Fruit fly (Drosophila melanogaster): ENCODE data around the gene CG13875.
A peak's percentile ranks its signal among the peaks of the same experiment; 100 is the strongest.

The CG13875 gene

DNA sequence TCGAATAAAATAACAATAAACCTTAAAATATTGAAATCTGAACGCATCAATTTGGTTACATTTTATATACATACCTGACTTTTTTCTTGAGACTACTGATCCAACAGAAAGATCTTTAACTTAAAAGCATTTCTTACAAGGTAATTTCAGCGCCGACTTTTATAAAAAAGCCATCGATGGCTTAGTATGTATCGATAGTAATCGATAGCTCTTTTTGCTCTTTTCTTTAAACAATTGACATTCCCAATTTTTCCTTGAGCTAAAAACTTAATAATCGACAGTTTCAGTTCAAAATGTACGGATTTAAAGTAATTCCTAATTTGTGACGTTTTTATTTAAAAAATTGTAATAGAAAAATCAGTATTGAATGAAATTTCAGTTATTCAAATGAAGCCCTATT is 5.2 kb upstream of the CG13875 start (continued):
- TF ChIP-seq Atf3 (GFP tag; optimal IDR thresholded peaks at IDR 0.05) (no peak), CG10321 (GFP tag; IDR thresholded peaks at IDR 0.05) (no peak), tap (tag; optimal IDR thresholded peaks at IDR 0.05) (no peak), CrebB (tag; optimal IDR thresholded peaks at IDR 0.05) (no peak), fd64A (GFP tag; optimal IDR thresholded peaks at IDR 0.05) (no peak), corto (GFP tag; optimal IDR thresholded peaks at IDR 0.05) (no peak), HLHmδ (GFP tag; optimal IDR thresholded peaks at IDR 0.05) (no peak), CG4360 (GFP tag; IDR thresholded peaks at IDR 0.05) (no peak), CG8281 (tag; optimal IDR thresholded peaks at IDR 0.05) (no peak), NfI (GFP tag; optimal IDR thresholded peaks at IDR 0.05) (no peak), GATAe (GFP tag; conservative IDR thresholded peaks at IDR 0.05) (no peak), HLH54F (GFP tag; optimal IDR thresholded peaks at IDR 0.05) (no peak), CG34376 (GFP tag; optimal IDR thresholded peaks at IDR 0.05) (no peak), CG8089 (GFP tag; optimal IDR thresholded peaks at IDR 0.05) (no peak), ken (GFP tag; IDR thresholded peaks at IDR 0.05) (no peak), vfl (GFP tag; optimal IDR thresholded peaks at IDR 0.05) (no peak), ara (GFP tag; IDR thresholded peaks at IDR 0.05) (no peak), salm (tag; optimal IDR thresholded peaks at IDR 0.05) (no peak), CG6654 (GFP tag; optimal IDR thresholded peaks at IDR 0.05) (no peak), MESR4 (GFP tag; optimal IDR thresholded peaks at IDR 0.05) (no peak), CG7786 (GFP tag; optimal IDR thresholded peaks at IDR 0.05) (no peak), exex (tag; optimal IDR thresholded peaks at IDR 0.05) (no peak), CG12744 (GFP tag; optimal IDR thresholded peaks at IDR 0.05) (no peak), Ptx1 (GFP tag; IDR thresholded peaks at IDR 0.05) (no peak), mirr (GFP tag; optimal IDR thresholded peaks at IDR 0.05) (no peak), chinmo (GFP tag; IDR thresholded peaks at IDR 0.05; ENCODE audit: partially characterized antibody) (no peak), CoRest (tag; optimal IDR thresholded peaks at IDR 0.05) (peak; percentile 14), CG8765 (GFP tag; IDR thresholded peaks at IDR 0.05) (no peak), schlank (tag; optimal IDR thresholded peaks at IDR 0.05) (no peak), CG13775 (GFP tag; optimal IDR thresholded peaks at IDR 0.05) (no peak), Ets65A (GFP tag) (no peak), Abd-B (GFP tag; optimal IDR thresholded peaks at IDR 0.05) (no peak), PHDP (tag; optimal IDR thresholded peaks at IDR 0.05) (peak; percentile 18), CG5245 (GFP tag; optimal IDR thresholded peaks at IDR 0.05) (no peak), eve (GFP tag; optimal IDR thresholded peaks at IDR 0.05) (no peak), Mad (GFP tag; optimal IDR thresholded peaks at IDR 0.05) (no peak), CG5953 (GFP tag; IDR thresholded peaks at IDR 0.05) (no peak), CG10565 (GFP tag; optimal IDR thresholded peaks at IDR 0.05) (no peak), shn (GFP tag; optimal IDR thresholded peaks at IDR 0.05) (no peak), Hr3 (GFP tag; optimal IDR thresholded peaks at IDR 0.05) (no peak), vnd (GFP tag; IDR thresholded peaks at IDR 0.05; ENCODE audit: partially characterized antibody) (peak; percentile 81), hb (GFP tag; IDR thresholded peaks at IDR 0.05; ENCODE audit: partially characterized antibody) (peak; percentile 88), Dip3 (GFP tag; optimal IDR thresholded peaks at IDR 0.05) (no peak), CG2678 (tag; optimal IDR thresholded peaks at IDR 0.05) (no peak), nom (GFP tag; optimal IDR thresholded peaks at IDR 0.05) (no peak), Stat92E (GFP tag; optimal IDR thresholded peaks at IDR 0.05) (no peak), CG30403 (GFP tag; optimal IDR thresholded peaks at IDR 0.05) (no peak)

Measured in whole organism, embryonic.